Fruit fly (Drosophila melanogaster) ovary, adult (tissue): ENCODE results near the gene CG31861.

Experiments used
- CG17801 ChIP-seq: fragments of 200-800 bp; optimal IDR thresholded peaks from 2 replicates; lab custom pipeline; 2019; ENCODE audit warnings: missing biosample characterization, mild to moderate bottlenecking, missing genetic modification characterization, moderate library complexity; ENCODE audit not compliant: partially characterized antibody

CG31861 gene

DNA sequence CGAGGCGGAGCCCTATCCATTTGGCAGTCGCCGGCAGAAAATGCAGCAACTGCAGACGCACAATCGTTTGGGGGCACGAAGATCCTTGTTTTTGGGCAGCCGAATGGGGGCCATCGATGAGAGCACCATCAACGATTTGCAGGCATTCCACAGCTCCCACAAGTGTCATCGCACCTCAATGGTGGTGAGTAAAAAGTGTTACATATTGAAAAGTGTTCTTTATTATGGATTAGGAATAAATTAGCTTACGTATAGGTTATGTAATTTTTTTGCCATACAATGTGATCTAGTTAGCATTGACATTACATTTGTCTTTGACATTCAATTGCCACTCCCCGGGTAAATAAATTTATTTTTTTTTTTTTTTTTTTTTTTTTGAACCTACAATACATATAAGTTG, at the start of gene CG31861:
Gene CG31861 (plus strand): TSS at position 301 of the 400 bp plus-strand sequence.
- TF ChIP-seq CG17801 (GFP tag; lab: Kevin White, UChicago): no peak

DNA sequence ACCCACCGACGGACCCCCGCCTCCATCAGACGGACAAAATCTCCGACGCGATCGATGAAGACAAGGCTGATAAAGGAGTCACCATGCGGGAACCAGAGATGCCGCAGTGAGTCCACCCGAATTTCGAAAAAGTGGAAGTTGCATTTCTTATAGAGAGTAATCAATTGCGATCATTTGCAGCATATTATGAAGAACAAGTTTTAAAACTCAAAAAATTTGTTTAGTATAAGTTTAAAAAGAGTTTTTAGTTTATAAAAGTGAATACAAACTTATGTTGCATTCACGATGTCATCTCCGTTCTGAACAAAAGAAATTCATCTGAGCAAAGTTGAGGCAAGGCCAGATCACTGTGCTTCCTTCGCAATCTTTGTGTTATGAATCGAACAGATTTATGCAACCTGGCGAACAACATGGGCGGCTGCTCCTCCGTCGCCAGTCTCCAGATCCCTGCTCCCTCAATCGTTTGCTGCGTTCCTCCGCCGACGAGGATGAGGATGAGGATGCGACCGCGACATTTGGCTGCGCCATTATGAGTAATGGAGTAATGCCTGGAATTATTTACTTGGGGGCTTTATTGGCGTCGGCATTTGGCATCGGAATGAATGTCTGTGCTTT, 48.5 kb upstream of the CG31861 start:
- TF ChIP-seq CG17801 (GFP tag; lab: Kevin White, UChicago): no peak

dm6 chr2L:12114159-12114558, 47.4 kb upstream of the CG31861 start, which contains the start of gene CG17211:
Gene CG17211 (plus strand): TSS chr2L:12114360.
- TF ChIP-seq CG17801 (GFP tag; lab: Kevin White, UChicago): no peak

DNA sequence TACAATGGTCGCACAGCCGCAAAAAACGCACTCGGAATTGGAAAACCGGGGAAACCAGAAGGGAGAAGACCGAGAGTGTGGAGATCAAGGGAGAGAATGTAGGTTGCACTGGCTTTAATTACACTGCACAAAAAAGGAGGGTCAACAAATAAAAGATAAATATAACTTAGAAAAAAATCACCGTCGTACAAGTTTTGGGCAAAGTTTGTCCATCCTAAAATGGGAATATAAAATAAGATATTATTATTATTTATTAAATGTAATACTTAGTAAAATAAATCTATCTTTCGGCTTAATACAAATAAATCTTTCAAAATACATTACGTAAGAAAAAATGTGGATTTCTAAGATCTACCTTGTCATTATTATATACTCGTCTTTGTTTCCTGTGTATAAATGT, 45.8 kb upstream of the CG31861 start:
- TF ChIP-seq CG17801 (GFP tag; lab: Kevin White, UChicago): no peak

dm6 chr2L:12120000-12120399, 41.6 kb upstream of the CG31861 start:
- TF ChIP-seq CG17801 (GFP tag; lab: Kevin White, UChicago): no peak

DNA sequence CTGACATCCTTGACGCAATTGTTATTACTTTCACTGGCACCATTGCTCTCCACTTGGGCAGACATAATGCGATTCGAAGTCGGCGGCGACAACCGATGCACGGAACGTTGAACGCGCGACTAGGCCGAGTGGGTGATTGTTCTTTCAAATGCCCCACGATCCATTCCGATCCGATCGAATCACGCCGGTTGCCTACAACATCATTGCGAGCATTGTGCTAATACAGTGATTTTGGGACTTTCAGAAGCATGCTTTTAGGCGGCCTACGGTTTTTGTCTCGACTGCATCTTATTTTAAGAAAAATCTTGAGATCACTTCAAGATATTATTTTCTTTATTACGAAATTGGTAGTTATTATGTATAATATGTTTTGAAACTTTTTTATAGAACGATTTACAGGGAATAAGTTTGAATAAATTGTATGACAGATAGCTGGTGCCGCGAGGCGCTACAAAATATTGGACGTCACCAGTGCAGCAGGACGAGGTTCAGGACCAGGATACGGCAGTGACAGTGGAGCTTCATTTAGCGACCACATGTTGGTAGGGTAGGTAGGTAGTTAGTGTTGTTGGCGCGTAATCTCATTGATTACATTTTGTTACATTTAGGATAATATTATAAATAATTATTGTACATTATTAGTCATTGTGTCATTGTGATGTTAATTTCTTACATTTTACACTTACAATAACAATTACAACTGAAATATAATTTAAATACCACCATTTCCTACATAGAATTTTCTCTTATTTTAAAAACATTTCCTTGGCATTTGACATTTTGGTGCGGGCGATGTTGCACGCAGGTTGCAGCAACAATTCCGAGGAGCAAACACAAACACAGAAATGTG, 28.1 kb upstream of the CG31861 start, which contains the start of gene rho-6:
Gene rho-6 (minus strand): TSS at position 137 of the 850 bp plus-strand sequence.
- no peak for TF ChIP-seq CG17801 (GFP tag; lab: Kevin White, UChicago)

DNA sequence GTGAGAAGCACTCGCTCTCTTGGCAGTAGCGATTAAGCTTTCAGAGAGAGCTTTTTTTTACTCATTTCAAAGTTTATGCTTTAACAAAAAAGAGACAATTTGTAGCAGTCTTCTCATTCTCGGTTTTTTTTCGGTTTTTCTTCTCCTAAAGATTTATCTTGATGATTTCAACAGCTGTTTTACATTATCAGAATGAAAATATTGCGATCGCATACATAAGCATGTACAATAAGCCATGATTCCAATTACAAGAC, 27.5 kb upstream of the CG31861 start:
- TF ChIP-seq CG17801 (GFP tag; lab: Kevin White, UChicago): no peak

DNA sequence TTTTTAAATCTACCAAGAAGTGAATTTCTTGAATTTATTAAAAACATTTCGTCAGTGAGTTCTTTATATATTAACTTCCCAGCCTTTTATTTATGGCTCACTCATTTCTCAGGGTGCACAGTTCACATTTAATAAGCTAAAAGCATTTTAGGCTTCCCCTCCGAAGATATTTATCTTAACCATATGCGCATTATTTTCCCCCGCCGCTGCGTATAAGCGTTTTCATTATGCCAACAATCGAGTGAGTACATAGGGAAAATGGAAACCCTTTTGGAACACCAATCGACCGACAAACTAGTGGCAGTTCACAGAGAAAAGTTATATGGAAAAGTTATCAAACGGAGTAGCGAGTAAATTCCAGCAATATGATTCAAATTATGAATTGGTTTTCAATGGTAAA, 23.9 kb upstream of the CG31861 start, which contains the start of gene Gr33a:
Gene Gr33a (plus strand): TSS at position 301 of the 400 bp plus-strand sequence.
- no peak for TF ChIP-seq CG17801 (GFP tag; lab: Kevin White, UChicago)

- TF ChIP-seq CG17801 (GFP tag; lab: Kevin White, UChicago): no peak
These were observed 19.1 kb upstream of the CG31861 start, which contains the start of gene CG31760 for dm6 chr2L:12142439-12142838. Gene CG31760 (plus strand): TSS chr2L:12142780.

- TF ChIP-seq CG17801 (GFP tag; lab: Kevin White, UChicago): no peak
These were observed 2.4 kb downstream of the CG31861 start, which contains the start of gene ZnT33D for dm6 chr2L:12163941-12164340. Gene ZnT33D (plus strand): TSS chr2L:12164241.

DNA sequence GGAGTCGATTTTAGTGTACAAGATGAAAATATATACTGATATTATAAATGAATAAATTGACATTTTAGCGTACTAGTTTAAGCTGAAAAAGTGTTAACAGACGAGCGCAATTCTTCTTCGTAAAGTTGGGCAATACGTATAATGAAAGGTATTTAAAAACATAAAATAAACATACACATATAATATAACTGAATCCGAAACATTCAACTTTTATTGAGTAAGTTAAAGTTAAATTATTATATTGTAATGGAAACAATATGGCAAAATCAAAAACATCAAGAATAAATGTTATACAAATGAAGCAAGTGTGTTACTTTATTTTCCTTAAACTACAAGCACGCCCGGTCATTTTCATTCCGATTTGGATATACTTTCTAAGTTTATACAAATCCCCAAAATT, 8.7 kb downstream of the CG31861 start, which contains the start of gene CG17217:
Gene CG17217 (plus strand): TSS at position 301 of the 400 bp plus-strand sequence.
- TF ChIP-seq CG17801 (GFP tag; lab: Kevin White, UChicago): no peak

DNA sequence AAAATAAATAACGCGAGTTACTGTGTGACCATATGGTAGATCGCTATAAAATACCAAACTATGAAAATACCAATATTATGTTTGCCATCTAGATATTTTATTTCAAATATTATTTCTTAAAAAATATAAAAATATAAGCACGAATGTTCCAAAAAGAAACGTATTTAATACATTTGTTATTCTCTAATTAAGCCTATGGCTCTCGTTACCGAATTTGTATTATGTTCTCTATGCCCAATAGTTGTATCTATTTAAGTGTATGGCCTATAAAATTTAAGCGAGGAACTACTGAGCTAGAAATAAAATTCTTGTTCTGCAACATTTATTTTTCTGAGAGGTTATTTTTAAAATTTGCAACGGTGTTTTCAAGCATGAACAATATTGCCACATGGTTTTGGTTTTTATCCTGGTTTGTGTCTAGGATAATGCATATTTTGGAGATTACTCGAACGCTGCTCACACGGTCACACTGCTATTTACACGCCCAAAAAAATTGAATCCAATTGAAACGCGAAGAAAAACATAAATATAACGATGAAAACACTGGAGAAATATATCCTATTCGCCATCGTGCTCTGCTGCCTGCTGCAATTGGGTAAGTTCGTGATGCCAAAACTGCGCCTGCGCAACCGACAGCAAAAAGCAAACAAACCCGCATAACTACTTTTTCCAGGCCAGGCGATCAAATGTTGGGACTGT, 11.1 kb downstream of the CG31861 start, which contains the start of the genes CG6583 and crok:
Gene CG6583 (minus strand): TSS at position 51 of the 699 bp plus-strand sequence.
Gene crok (plus strand): TSS at position 446 of the 699 bp plus-strand sequence.
- no peak for TF ChIP-seq CG17801 (GFP tag; lab: Kevin White, UChicago)

DNA sequence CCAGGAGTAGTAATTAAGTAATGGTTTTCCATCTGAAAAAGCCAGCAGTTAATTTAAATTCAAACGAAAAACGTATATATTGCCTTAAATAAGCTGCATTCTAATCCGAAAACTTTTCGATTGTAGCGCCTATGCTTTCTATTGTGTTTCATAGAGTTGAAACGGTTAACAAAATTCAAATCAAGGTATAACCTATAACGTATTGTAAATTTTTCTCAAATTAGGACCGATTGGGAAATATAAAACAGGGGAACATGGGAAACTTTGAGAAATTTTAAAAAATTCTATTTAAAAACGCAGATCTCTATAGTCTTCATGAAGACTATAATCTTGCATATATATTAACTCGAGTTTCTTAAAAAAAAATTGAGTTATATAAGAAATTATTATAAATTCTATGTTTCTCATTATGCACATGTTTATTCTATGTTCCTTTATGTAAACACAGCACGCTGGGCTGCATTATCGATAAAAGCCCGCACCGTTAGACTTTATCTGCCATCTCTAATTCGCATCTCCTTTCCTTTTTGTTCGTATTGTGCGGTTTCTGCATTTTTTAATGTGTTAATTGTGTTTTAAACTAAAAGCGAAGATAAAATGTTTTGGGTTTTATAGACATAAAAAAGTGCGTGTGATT, 13.0 kb downstream of the CG31861 start, which contains the start of gene bru1:
Gene bru1 (plus strand): TSS at position 512 of the 637 bp plus-strand sequence.
- TF ChIP-seq CG17801 (GFP tag; lab: Kevin White, UChicago): no peak

- no peak for TF ChIP-seq CG17801 (GFP tag; lab: Kevin White, UChicago)
These were observed 16.1 kb downstream of the CG31861 start, which contains the start of gene atilla for dm6 chr2L:12177621-12178020. Gene atilla (minus strand): TSS chr2L:12177886.
